Worm (Caenorhabditis elegans) whole organism, mixed stage, embryonic: ENCODE results near the gene Y41C4A.32.

ENCODE experiments used
- blmp-1 ChIP-seq: fragments of 150-350 bp; optimal IDR thresholded peaks from 2 replicates; lab custom pipeline; 2014; ENCODE audit warnings: missing biosample characterization, missing genetic modification characterization
- ceh-39 ChIP-seq: fragments of 150-350 bp; optimal IDR thresholded peaks from 2 replicates; lab custom pipeline; 2014; ENCODE audit warnings: missing biosample characterization, missing genetic modification characterization
- ceh-83 ChIP-seq: fragments of 200-800 bp; sonication (Bioruptor generic); optimal IDR thresholded peaks from 2 replicates; lab custom pipeline; 2018; ENCODE audit warnings: mild to moderate bottlenecking, missing genetic modification characterization, missing compliant biosample characterization
- cnd-1 ChIP-seq: fragments of 200-800 bp; sonication (Bioruptor generic); optimal IDR thresholded peaks from 2 replicates; lab custom pipeline; 2018; ENCODE audit warnings: mild to moderate bottlenecking, missing genetic modification characterization, missing compliant biosample characterization
- drap-1 ChIP-seq: fragments of 200-800 bp; sonication (Bioruptor generic); optimal IDR thresholded peaks from 3 replicates; lab custom pipeline; 2018; ENCODE audit warnings: mild to moderate bottlenecking, missing genetic modification characterization, missing compliant biosample characterization
- elt-3 ChIP-seq: fragments of 150-350 bp; optimal IDR thresholded peaks from 2 replicates; lab custom pipeline; 2014; ENCODE audit warnings: missing biosample characterization, missing genetic modification characterization
- flh-1 ChIP-seq: fragments of 200-800 bp; sonication (Bioruptor generic); optimal IDR thresholded peaks from 2 replicates; lab custom pipeline; 2018; ENCODE audit warnings: mild to moderate bottlenecking, missing genetic modification characterization, moderate library complexity, missing compliant biosample characterization
- hlh-1 ChIP-seq: fragments of 150-350 bp; optimal IDR thresholded peaks from 2 replicates; lab custom pipeline; 2014; ENCODE audit warnings: missing biosample characterization, missing genetic modification reagents, missing genetic modification characterization
- lin-32 ChIP-seq: fragments of 200-800 bp; sonication (Bioruptor generic); optimal IDR thresholded peaks from 2 replicates; lab custom pipeline; 2018; ENCODE audit warnings: mild to moderate bottlenecking, missing genetic modification characterization, missing compliant biosample characterization
- lsy-2 ChIP-seq: fragments of 150-350 bp; optimal IDR thresholded peaks from 2 replicates; lab custom pipeline; 2014; ENCODE audit warnings: missing biosample characterization, missing genetic modification characterization
- mls-2 ChIP-seq: sonication (generic microtip); optimal IDR thresholded peaks from 2 replicates; lab custom pipeline; 2016; ENCODE audit warnings: mild to moderate bottlenecking, missing genetic modification characterization, moderate library complexity, missing compliant biosample characterization
- nhr-12 ChIP-seq: fragments of 150-350 bp; optimal IDR thresholded peaks from 2 replicates; lab custom pipeline; 2014; ENCODE audit warnings: missing biosample characterization, missing genetic modification characterization
- nhr-2 ChIP-seq: fragments of 150-350 bp; optimal IDR thresholded peaks from 2 replicates; lab custom pipeline; 2014; ENCODE audit warnings: missing biosample characterization, missing genetic modification characterization
- nhr-28 ChIP-seq: fragments of 150-350 bp; optimal IDR thresholded peaks from 2 replicates; lab custom pipeline; 2014; ENCODE audit warnings: missing biosample characterization, missing genetic modification characterization
- pha-4 ChIP-seq: fragments of 150-350 bp; optimal IDR thresholded peaks from 2 replicates; lab custom pipeline; 2018; ENCODE audit warnings: missing biosample characterization, missing genetic modification reagents, missing genetic modification characterization
- sem-2 ChIP-seq: fragments of 200-800 bp; sonication (Bioruptor generic); optimal IDR thresholded peaks from 2 replicates; lab custom pipeline; 2018; ENCODE audit warnings: mild to moderate bottlenecking, missing genetic modification characterization, missing compliant biosample characterization
- snpc-4 ChIP-seq: fragments of 150-350 bp; optimal IDR thresholded peaks from 2 replicates; lab custom pipeline; 2014; ENCODE audit warnings: missing biosample characterization, missing genetic modification characterization
- tbx-8 ChIP-seq: fragments of 200-800 bp; sonication (Bioruptor generic); optimal IDR thresholded peaks from 2 replicates; lab custom pipeline; 2018; ENCODE audit warnings: mild to moderate bottlenecking, missing genetic modification characterization, moderate library complexity, missing compliant biosample characterization
- unc-120 ChIP-seq: sonication (generic microtip); optimal IDR thresholded peaks from 2 replicates; lab custom pipeline; 2017; ENCODE audit warnings: missing genetic modification characterization, missing compliant biosample characterization; ENCODE audit not compliant: poor library complexity, severe bottlenecking
- unc-62 ChIP-seq: fragments of 150-350 bp; optimal IDR thresholded peaks from 2 replicates; lab custom pipeline; 2014; ENCODE audit warnings: missing biosample characterization, missing genetic modification reagents, missing genetic modification characterization
- zip-8 ChIP-seq: fragments of 150-350 bp; optimal IDR thresholded peaks from 2 replicates; lab custom pipeline; 2014; ENCODE audit warnings: missing biosample characterization, missing genetic modification characterization

Gene Y41C4A.32

DNA sequence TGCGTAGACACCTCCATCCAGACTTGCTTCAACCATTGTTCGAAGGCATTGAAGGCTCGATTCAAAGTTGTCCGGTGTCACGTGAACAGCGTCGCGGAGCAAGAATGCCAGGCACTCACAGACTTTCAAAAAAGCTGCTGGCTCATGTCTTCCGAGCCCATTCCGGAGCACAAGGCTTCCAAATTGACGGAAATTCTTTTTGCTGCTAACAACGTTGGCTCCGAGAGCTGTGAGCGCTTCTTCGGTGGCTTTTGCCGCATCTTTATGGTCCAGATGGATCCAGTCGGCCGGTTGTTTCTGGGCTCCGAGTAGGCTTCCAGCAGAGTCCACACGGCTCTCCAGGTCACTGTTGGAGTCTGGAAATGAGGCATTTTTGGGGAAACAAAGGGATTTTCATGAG lies 36.4 kb downstream of the Y41C4A.32 start:
- TF ChIP-seq nhr-28 (no peak), pha-4 (tag; lab: Kevin White, UChicago) (no peak), snpc-4 (tag; lab: Kevin White, UChicago) (no peak), elt-3 (tag; lab: Kevin White, UChicago) (no peak), unc-120 (tag; lab: Kevin White, UChicago) (no peak), unc-62 (GFP tag; lab: Kevin White, UChicago) (no peak), nhr-2 (tag; lab: Kevin White, UChicago) (no peak), lin-32 (GFP tag; lab: Kevin White, UChicago) (no peak), mls-2 (no peak), hlh-1 (tag; lab: Kevin White, UChicago) (no peak), ceh-39 (tag; lab: Kevin White, UChicago) (no peak), drap-1 (no peak), cnd-1 (tag; lab: Kevin White, UChicago) (no peak), nhr-12 (tag; lab: Kevin White, UChicago) (no peak), ceh-83 (GFP tag; lab: Kevin White, UChicago) (no peak)

DNA sequence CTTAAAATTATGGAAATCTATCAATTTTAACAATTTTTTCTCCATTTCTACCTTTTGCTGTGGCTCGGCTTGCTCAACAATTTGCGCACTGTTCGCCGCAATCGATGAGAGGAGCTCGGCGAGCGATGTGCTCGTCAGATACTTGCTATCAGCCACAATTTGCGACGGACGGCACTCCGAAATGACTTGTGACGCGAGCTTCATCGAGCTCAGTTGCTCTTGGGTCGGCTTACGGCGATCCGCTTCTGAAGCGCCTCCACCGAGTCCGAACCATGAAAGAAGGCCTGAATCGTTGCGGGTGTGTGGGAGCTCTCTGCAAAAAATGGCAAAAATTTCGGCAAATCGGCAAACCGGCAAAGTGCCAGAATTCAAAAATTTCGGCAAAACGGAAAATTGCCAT lies 39.1 kb downstream of the Y41C4A.32 start:
- TF ChIP-seq nhr-28: no peak
- no peak for TF ChIP-seq flh-1
- no peak for TF ChIP-seq sem-2
- no peak for TF ChIP-seq lin-32 (GFP tag; lab: Kevin White, UChicago)
- no peak for TF ChIP-seq nhr-12 (tag; lab: Kevin White, UChicago)
- no peak for TF ChIP-seq mls-2
- no peak for TF ChIP-seq blmp-1 (tag; lab: Kevin White, UChicago)
- no peak for TF ChIP-seq tbx-8 (GFP tag; lab: Kevin White, UChicago)
- no peak for TF ChIP-seq lsy-2 (tag; lab: Kevin White, UChicago)
- TF ChIP-seq zip-8 (tag; lab: Kevin White, UChicago): no peak
